Worm (Caenorhabditis elegans): ENCODE measurements around the gene srg-7.

DNA sequence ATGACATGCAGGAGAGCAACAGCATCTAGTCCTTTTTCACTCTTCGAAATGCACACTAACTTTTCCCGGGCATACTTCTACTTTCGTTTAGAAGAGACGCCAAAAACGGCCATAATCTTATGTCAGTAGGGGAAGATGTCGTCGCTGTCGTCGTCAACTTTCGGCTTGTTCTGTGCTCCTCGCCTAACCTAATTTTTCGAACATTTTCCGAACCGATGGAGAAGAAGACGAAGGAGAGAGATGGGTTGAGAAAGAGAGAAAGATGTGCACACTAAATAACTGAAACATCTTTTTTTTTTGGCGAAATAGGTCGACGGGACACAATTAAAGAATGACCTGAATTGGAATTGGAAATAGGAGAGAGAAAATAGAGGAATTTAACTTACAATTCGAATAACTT lies 42.4 kb upstream of the srg-7 start:
- no peak for TF ChIP-seq ztf-29 (GFP tag; IDR thresholded peaks at IDR 0.05)
- no peak for TF ChIP-seq ref-1 (GFP tag; conservative IDR thresholded peaks at IDR 0.05)

Data from whole organism, midembryonic.